Fruit fly (Drosophila melanogaster) whole organism, wandering third instar larva: ENCODE measurements around the gene Sidpn.

Experiments used
- Hnf4 ChIP-seq: fragments of 200-800 bp; sonication (Bioruptor generic); optimal IDR thresholded peaks from 2 replicates; lab custom pipeline; 2016; ENCODE audit warnings: missing biosample characterization, mild to moderate bottlenecking, missing genetic modification characterization
- Hr78 ChIP-seq: fragments of >200 bp; optimal IDR thresholded peaks from 2 replicates; lab custom pipeline; 2017; ENCODE audit warnings: missing biosample characterization, missing genetic modification characterization
- OdsH ChIP-seq: fragments of 200-800 bp; sonication (Bioruptor generic); optimal IDR thresholded peaks from 2 replicates; lab custom pipeline; 2016; ENCODE audit warnings: missing biosample characterization, mild to moderate bottlenecking, missing genetic modification characterization
- psq ChIP-seq: fragments of 200-800 bp; sonication (Bioruptor generic); optimal IDR thresholded peaks from 3 replicates; lab custom pipeline; 2017; ENCODE audit warnings: missing biosample characterization, mild to moderate bottlenecking, missing genetic modification characterization, moderate library complexity

- TF ChIP-seq Hr78 (no peak), Hnf4 (no peak), OdsH (no peak), psq (no peak)
Measured at dm6 chr2L:19002468-19002867, 25.0 kb upstream of the Sidpn start.
